Worm (Caenorhabditis elegans): ENCODE measurements around the gene pole-2.

DNA sequence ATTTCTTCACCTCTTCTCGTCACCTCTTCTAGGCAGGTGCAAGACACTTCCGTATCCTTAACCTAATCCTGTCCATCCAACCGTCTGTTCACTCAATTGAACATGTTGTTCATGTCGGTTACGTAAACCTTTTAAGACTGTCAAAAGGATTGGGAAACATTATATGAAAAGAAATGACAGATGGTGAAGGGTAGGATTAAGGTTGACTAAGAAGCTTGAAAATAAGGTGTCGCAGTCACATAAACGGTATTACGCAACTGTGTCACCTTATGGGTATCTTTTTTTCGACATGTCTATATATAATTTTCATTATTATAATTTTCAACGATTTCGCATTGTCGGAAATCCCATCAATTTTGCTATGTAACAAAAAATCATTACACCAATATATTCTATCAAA, 36.4 kb upstream of the pole-2 start:
- TF ChIP-seq cog-1 (tag; optimal IDR thresholded peaks at IDR 0.05): no peak
- TF ChIP-seq flt-1 (GFP tag; IDR thresholded peaks at IDR 0.05): no peak
- TF ChIP-seq ztf-23 (GFP tag; IDR thresholded peaks at IDR 0.05): no peak
- no peak for TF ChIP-seq med-1 (GFP tag; optimal IDR thresholded peaks at IDR 0.05; ENCODE audit: insufficient read depth)
- TF ChIP-seq tab-1 (GFP tag; IDR thresholded peaks at IDR 0.05): no peak
- no peak for TF ChIP-seq klf-2 (GFP tag; conservative IDR thresholded peaks at IDR 0.05)
- no peak for TF ChIP-seq ref-1 (GFP tag; conservative IDR thresholded peaks at IDR 0.05)
